Worm (Caenorhabditis elegans) whole organism, dauer: ENCODE data around the gene Y62H9A.2.

Source experiments
- unc-62 ChIP-seq: sonication (generic microtip); optimal IDR thresholded peaks from 2 replicates; lab custom pipeline; 2017; ENCODE audit warnings: missing biosample characterization, missing genetic modification reagents, missing genetic modification characterization

Y62H9A.2 gene

ce11 chrX:11848618-11849017 lies 29.4 kb downstream of the Y62H9A.2 start, which contains the start of gene F54F7.9:
Gene F54F7.9, minus strand, starts transcription at chrX:11848718.
- TF ChIP-seq unc-62 (GFP tag; lab: Kevin White, UChicago), result no peak

ce11 chrX:11843363-11843762 lies 34.6 kb downstream of the Y62H9A.2 start, which contains the start of gene F54F7.2:
Gene F54F7.2, plus strand, starts transcription at chrX:11843663.
- TF ChIP-seq unc-62 (GFP tag; lab: Kevin White, UChicago), result no peak

- TF ChIP-seq unc-62 (GFP tag; lab: Kevin White, UChicago), result no peak
These were observed 40.6 kb downstream of the Y62H9A.2 start, which contains the start of gene taf-7.1 for ce11 chrX:11837378-11837777. Gene taf-7.1, minus strand, starts transcription at chrX:11837478.

- TF ChIP-seq unc-62 (GFP tag; lab: Kevin White, UChicago), result no peak
These were observed 49.3 kb downstream of the Y62H9A.2 start for ce11 chrX:11828661-11829060.

ce11 chrX:11827528-11827927 lies 50.5 kb downstream of the Y62H9A.2 start:
- no peak for TF ChIP-seq unc-62 (GFP tag; lab: Kevin White, UChicago)
